Worm (Caenorhabditis elegans): Measurements from ENCODE around the gene Y113G7B.12.

DNA sequence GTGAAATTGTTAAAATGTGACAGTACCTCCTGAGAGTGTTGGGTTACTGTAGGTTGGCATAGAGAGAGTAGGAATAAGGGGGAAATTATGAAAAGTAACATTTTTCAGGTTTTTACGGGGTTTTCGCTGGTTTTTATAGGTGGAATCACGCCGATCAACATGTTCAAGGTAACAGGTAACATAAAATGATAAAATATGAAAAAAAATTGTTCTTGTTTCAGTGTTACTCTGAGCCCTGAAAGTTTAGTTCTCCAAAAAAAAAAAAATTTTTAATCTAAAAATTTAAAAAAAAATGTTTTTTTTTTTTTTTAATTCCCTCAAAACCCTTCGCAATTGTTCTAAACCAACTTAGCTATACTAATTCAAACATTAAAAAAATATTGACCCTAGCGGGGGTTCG is 21.3 kb upstream of the Y113G7B.12 start, which contains the start of gene Y113G7B.15:
- TF ChIP-seq F13H6.1 (tag; optimal IDR thresholded peaks at IDR 0.05) (no peak), mbf-1 (tag; optimal IDR thresholded peaks at IDR 0.05) (no peak), nhr-21 (tag; optimal IDR thresholded peaks at IDR 0.05) (no peak), egl-27 (tag; optimal IDR thresholded peaks at IDR 0.05) (no peak)

Data from whole organism, L2 larva.